Worm (Caenorhabditis elegans) whole organism, L4 larva: ENCODE measurements around the gene ssr-2.

ENCODE experiments used
- D1046.2 ChIP-seq: fragments of 200-800 bp; sonication (Bioruptor generic); IDR thresholded peaks from 2 replicates; pipeline ENCODE4 v1.3.6; 2022; ENCODE audit warnings: missing genetic modification characterization, missing compliant biosample characterization
- T20F7.1 ChIP-seq: fragments of 200-800 bp; sonication (Bioruptor generic); optimal IDR thresholded peaks from 2 replicates; lab custom pipeline; 2018; ENCODE audit warnings: mild to moderate bottlenecking, missing genetic modification characterization, missing compliant biosample characterization
- Y105C5A.15 ChIP-seq: fragments of 200-800 bp; sonication (Bioruptor generic); IDR thresholded peaks from 2 replicates; pipeline ENCODE4 v1.3.6; 2022; ENCODE audit warnings: missing genetic modification characterization, missing compliant biosample characterization
- Y48G9A.11 ChIP-seq: fragments of 200-800 bp; sonication (Bioruptor generic); IDR thresholded peaks from 2 replicates; pipeline ENCODE4 v1.3.6; 2022; ENCODE audit warnings: missing genetic modification reagents, missing genetic modification characterization, missing compliant biosample characterization
- Y5F2A.4 ChIP-seq: fragments of 200-800 bp; sonication (Bioruptor generic); optimal IDR thresholded peaks from 2 replicates; lab custom pipeline; 2018; ENCODE audit warnings: mild to moderate bottlenecking, missing genetic modification characterization, missing compliant biosample characterization
- Y75B8A.6 ChIP-seq: fragments of 200-800 bp; sonication (Bioruptor generic); IDR thresholded peaks from 2 replicates; pipeline ENCODE4 v1.3.6; 2022; ENCODE audit warnings: missing genetic modification reagents, missing genetic modification characterization, missing compliant biosample characterization
- aha-1 ChIP-seq: fragments of 150-350 bp; peaks from one replicate; lab custom pipeline; 2014; ENCODE audit warnings: missing biosample characterization, missing genetic modification characterization
- ama-1 ChIP-seq: fragments of 150-350 bp; optimal IDR thresholded peaks from 2 replicates; lab custom pipeline; 2014; ENCODE audit warnings: inconsistent platforms, mixed read lengths
- attf-4 ChIP-seq: sonication (generic microtip); optimal IDR thresholded peaks from 3 replicates; lab custom pipeline; 2017; ENCODE audit warnings: missing biosample characterization, missing genetic modification characterization
- ceh-32 ChIP-seq: sonication (generic microtip); optimal IDR thresholded peaks from 2 replicates; lab custom pipeline; 2016; ENCODE audit warnings: mild to moderate bottlenecking, missing genetic modification characterization, missing compliant biosample characterization; ENCODE audit not compliant: poor library complexity
- daf-12 ChIP-seq: fragments of 150-350 bp; optimal IDR thresholded peaks from 2 replicates; lab custom pipeline; 2014; ENCODE audit warnings: missing biosample characterization, missing genetic modification reagents, missing genetic modification characterization
- daf-16 ChIP-seq, 3 experiments: sonication (generic microtip); optimal IDR thresholded peaks; 2 replicates each; lab custom pipeline; 2016 to 2017; ENCODE audit warnings: missing genetic modification characterization in 3 of 3, missing genetic modification reagents in 3 of 3, mild to moderate bottlenecking in 2 of 3, missing compliant biosample characterization in 2 of 3, missing biosample characterization in 1 of 3, moderate library complexity in 1 of 3
- daf-19 ChIP-seq: fragments of 200-800 bp; sonication (Bioruptor generic); conservative IDR thresholded peaks from 2 replicates; pipeline ENCODE4 v1.3.6; 2022; ENCODE audit warnings: missing genetic modification characterization, missing compliant biosample characterization
- dmd-6 ChIP-seq: fragments of 200-800 bp; sonication (Bioruptor generic); IDR thresholded peaks from 2 replicates; pipeline ENCODE4 v1.3.6; 2022; ENCODE audit warnings: missing genetic modification reagents, missing genetic modification characterization, missing compliant biosample characterization
- dmd-8 ChIP-seq: fragments of 200-800 bp; sonication (Bioruptor generic); IDR thresholded peaks from 2 replicates; pipeline ENCODE4 v1.3.6; 2022; ENCODE audit warnings: missing genetic modification characterization, missing compliant biosample characterization
- dpl-1 ChIP-seq: fragments of 150-350 bp; optimal IDR thresholded peaks from 2 replicates; lab custom pipeline; 2014; ENCODE audit warnings: missing biosample characterization, missing genetic modification reagents, missing genetic modification characterization
- dve-1 ChIP-seq: sonication (generic microtip); optimal IDR thresholded peaks from 2 replicates; lab custom pipeline; 2017; ENCODE audit warnings: antibody characterized with exemption, mild to moderate bottlenecking, missing genetic modification characterization, missing compliant biosample characterization; ENCODE audit not compliant: insufficient read depth
- fos-1 ChIP-seq: fragments of 150-350 bp; optimal IDR thresholded peaks from 2 replicates; lab custom pipeline; 2014; ENCODE audit warnings: missing biosample characterization, missing genetic modification characterization
- hlh-11 ChIP-seq: fragments of 200-800 bp; sonication (Bioruptor generic); optimal IDR thresholded peaks from 2 replicates; lab custom pipeline; 2018; ENCODE audit warnings: mild to moderate bottlenecking, missing genetic modification characterization, missing compliant biosample characterization
- hlh-30 ChIP-seq: sonication (generic microtip); optimal IDR thresholded peaks from 2 replicates; lab custom pipeline; 2017; ENCODE audit warnings: antibody characterized with exemption, mild to moderate bottlenecking, missing genetic modification characterization, missing compliant biosample characterization; ENCODE audit not compliant: insufficient read depth
- hmg-1.1 ChIP-seq: fragments of 200-800 bp; sonication (Bioruptor generic); IDR thresholded peaks from 2 replicates; pipeline ENCODE4 v1.3.6; 2022; ENCODE audit warnings: missing genetic modification reagents, missing genetic modification characterization, missing compliant biosample characterization
- jun-1 ChIP-seq: fragments of 150-350 bp; optimal IDR thresholded peaks from 2 replicates; lab custom pipeline; 2014; ENCODE audit warnings: missing biosample characterization, missing genetic modification reagents, missing genetic modification characterization
- lim-7 ChIP-seq: fragments of 200-800 bp; sonication (Bioruptor generic); IDR thresholded peaks from 2 replicates; pipeline ENCODE4 v1.3.6; 2022; ENCODE audit warnings: missing genetic modification characterization, missing compliant biosample characterization
- lin-1 ChIP-seq: fragments of 200-800 bp; sonication (Bioruptor generic); IDR thresholded peaks from 2 replicates; pipeline ENCODE4 v1.3.6; 2022; ENCODE audit warnings: missing genetic modification reagents, missing genetic modification characterization, missing compliant biosample characterization
- lin-15B ChIP-seq: fragments of 150-350 bp; sonication (generic microtip); optimal IDR thresholded peaks from 3 replicates; lab custom pipeline; 2014; ENCODE audit warnings: missing biosample characterization, missing genetic modification characterization
- lin-29 ChIP-seq: fragments of 200-800 bp; sonication (Bioruptor generic); IDR thresholded peaks from 2 replicates; pipeline ENCODE4 v1.3.6; 2022; ENCODE audit warnings: missing genetic modification reagents, missing genetic modification characterization, missing compliant biosample characterization
- lir-3 ChIP-seq: sonication (generic microtip); optimal IDR thresholded peaks from 2 replicates; lab custom pipeline; 2016; ENCODE audit warnings: mild to moderate bottlenecking, missing genetic modification characterization, missing compliant biosample characterization
- lsy-2 ChIP-seq, 2 experiments: fragments of 150-350 bp in 1 of 2; sonication (generic microtip) in 1 of 2; optimal IDR thresholded peaks; 2 replicates each; lab custom pipeline; 2014 to 2017; ENCODE audit warnings: missing biosample characterization in 2 of 2, missing genetic modification characterization in 2 of 2
- madf-9 ChIP-seq: fragments of 200-800 bp; sonication (Bioruptor generic); conservative IDR thresholded peaks from 2 replicates; pipeline ENCODE4 v1.3.6; 2022; ENCODE audit warnings: missing genetic modification reagents, missing genetic modification characterization, missing compliant biosample characterization
- mdl-1 ChIP-seq, 2 experiments: fragments of 150-350 bp in 1 of 2; sonication (generic microtip) in 1 of 2; optimal IDR thresholded peaks; 2 replicates each; lab custom pipeline; 2014 to 2017; ENCODE audit warnings: missing biosample characterization in 2 of 2, missing genetic modification characterization in 2 of 2
- mep-1 ChIP-seq: fragments of 150-350 bp; sonication (generic microtip); optimal IDR thresholded peaks from 3 replicates; lab custom pipeline; 2014; ENCODE audit warnings: missing biosample characterization, missing genetic modification characterization
- mxl-2 ChIP-seq: fragments of 200-800 bp; sonication (Bioruptor generic); conservative IDR thresholded peaks from 2 replicates; pipeline ENCODE4 v1.3.6; 2022; ENCODE audit warnings: missing genetic modification reagents, missing genetic modification characterization, missing compliant biosample characterization
- nhr-10 ChIP-seq: fragments of 150-350 bp; optimal IDR thresholded peaks from 2 replicates; lab custom pipeline; 2014; ENCODE audit warnings: missing biosample characterization, missing genetic modification characterization
- nhr-11 ChIP-seq: fragments of 150-350 bp; optimal IDR thresholded peaks from 2 replicates; lab custom pipeline; 2014; ENCODE audit warnings: missing biosample characterization, missing genetic modification characterization
- nhr-111 ChIP-seq: fragments of 200-800 bp; sonication (Bioruptor generic); optimal IDR thresholded peaks from 2 replicates; lab custom pipeline; 2018; ENCODE audit warnings: mild to moderate bottlenecking, missing genetic modification characterization, missing compliant biosample characterization
- nhr-25 ChIP-seq: sonication (generic microtip); optimal IDR thresholded peaks from 2 replicates; lab custom pipeline; 2017; ENCODE audit warnings: missing genetic modification characterization, mild to moderate bottlenecking, missing compliant biosample characterization, antibody characterized with exemption, moderate library complexity, borderline replicate concordance; ENCODE audit not compliant: insufficient read depth
- nhr-28 ChIP-seq: fragments of 150-350 bp; optimal IDR thresholded peaks from 2 replicates; lab custom pipeline; 2014; ENCODE audit warnings: missing biosample characterization, missing genetic modification characterization
- nhr-42 ChIP-seq: fragments of 200-800 bp; sonication (Bioruptor generic); IDR thresholded peaks from 2 replicates; pipeline ENCODE4 v1.3.6; 2022; ENCODE audit warnings: missing genetic modification characterization, missing compliant biosample characterization
- nhr-6 ChIP-seq: fragments of 150-350 bp; optimal IDR thresholded peaks from 2 replicates; lab custom pipeline; 2014; ENCODE audit warnings: missing biosample characterization, missing genetic modification characterization
- nhr-76 ChIP-seq: fragments of 150-350 bp; optimal IDR thresholded peaks from 2 replicates; lab custom pipeline; 2014; ENCODE audit warnings: missing biosample characterization, missing genetic modification characterization
- pqm-1 ChIP-seq: sonication (generic microtip); optimal IDR thresholded peaks from 2 replicates; lab custom pipeline; 2017; ENCODE audit warnings: missing biosample characterization, missing genetic modification characterization
- set-16 ChIP-seq: fragments of 200-800 bp; sonication (Bioruptor generic); IDR thresholded peaks from 2 replicates; pipeline ENCODE4 v1.3.6; 2022; ENCODE audit warnings: missing genetic modification reagents, missing genetic modification characterization, missing compliant biosample characterization
- snpc-1.2 ChIP-seq: fragments of 200-800 bp; sonication (Bioruptor generic); IDR thresholded peaks from 2 replicates; pipeline ENCODE4 v1.3.6; 2022; ENCODE audit warnings: missing genetic modification reagents, missing genetic modification characterization, missing compliant biosample characterization
- spr-3 ChIP-seq: fragments of 200-800 bp; sonication (Bioruptor generic); optimal IDR thresholded peaks from 2 replicates; lab custom pipeline; 2018; ENCODE audit warnings: mild to moderate bottlenecking, missing genetic modification characterization, missing compliant biosample characterization
- zfp-3 ChIP-seq: fragments of 200-800 bp; sonication (Bioruptor generic); conservative IDR thresholded peaks from 2 replicates; pipeline ENCODE4 v1.3.6; 2022; ENCODE audit warnings: missing genetic modification reagents, missing genetic modification characterization, missing compliant biosample characterization
- ztf-11 ChIP-seq: fragments of 150-350 bp; optimal IDR thresholded peaks from 2 replicates; lab custom pipeline; 2014; ENCODE audit warnings: missing biosample characterization, missing genetic modification characterization
- ztf-7 ChIP-seq: fragments of 150-350 bp; optimal IDR thresholded peaks from 2 replicates; lab custom pipeline; 2014; ENCODE audit warnings: missing biosample characterization, missing genetic modification characterization

ssr-2 gene

ce11 chrX:2841754-2842153 is 14.2 kb upstream of the ssr-2 start (continued):
- TF ChIP-seq daf-12 = no peak
- TF ChIP-seq D1046.2 (GFP tag; lab: Robert Waterston, UW) = no peak
- TF ChIP-seq daf-19 (GFP tag; lab: Robert Waterston, UW) = no peak
- TF ChIP-seq madf-9 (GFP tag; lab: Robert Waterston, UW) = no peak
- TF ChIP-seq ceh-32 (tag; lab: Kevin White, UChicago) = no peak
- no peak for TF ChIP-seq set-16 (GFP tag; lab: Robert Waterston, UW)
- TF ChIP-seq lin-15B (tag; lab: Kevin White, UChicago) = no peak
- no peak for TF ChIP-seq ama-1
- no peak for TF ChIP-seq attf-4 (tag; lab: Kevin White, UChicago)
- TF ChIP-seq snpc-1.2 (GFP tag; lab: Robert Waterston, UW) = no peak
- TF ChIP-seq hlh-30 (tag; lab: Kevin White, UChicago) = no peak
- TF ChIP-seq Y105C5A.15 (GFP tag; lab: Robert Waterston, UW) = no peak
- peak; percentile 37 for TF ChIP-seq mep-1
- TF ChIP-seq lin-29 (GFP tag; lab: Robert Waterston, UW) = no peak
- no peak for TF ChIP-seq lin-1 (GFP tag; lab: Robert Waterston, UW)
- TF ChIP-seq Y5F2A.4 (GFP tag; lab: Kevin White, UChicago) = no peak
- TF ChIP-seq daf-16 (GFP tag; optimal IDR thresholded peaks at IDR 0.05; lab: Kevin White, UChicago) = no peak
- TF ChIP-seq daf-16 (tag; optimal IDR thresholded peaks at IDR 0.05; lab: Kevin White, UChicago) = peak; percentile 51
- TF ChIP-seq Y48G9A.11 (GFP tag; lab: Robert Waterston, UW) = no peak
- peak; percentile 31 for TF ChIP-seq hlh-11 (tag; lab: Kevin White, UChicago)
- TF ChIP-seq nhr-111 (GFP tag; lab: Kevin White, UChicago) = no peak
- TF ChIP-seq nhr-10 (tag; lab: Kevin White, UChicago) = no peak
- no peak for TF ChIP-seq spr-3 (GFP tag; lab: Kevin White, UChicago)
- TF ChIP-seq nhr-42 (GFP tag; lab: Robert Waterston, UW) = no peak
- no peak for TF ChIP-seq zfp-3
- no peak for TF ChIP-seq nhr-25 (tag; lab: Kevin White, UChicago)
- no peak for TF ChIP-seq nhr-11 (tag; lab: Kevin White, UChicago)
- peak; percentile 89 for TF ChIP-seq dve-1 (tag; lab: Kevin White, UChicago)

- peak in 1 of 2 experiments; percentile 30 for TF ChIP-seq mdl-1 (tag; optimal IDR thresholded peaks at IDR 0.05; lab: Kevin White, UChicago)
- TF ChIP-seq fos-1 = no peak
- no peak for TF ChIP-seq ztf-7
- TF ChIP-seq daf-12 = no peak
- TF ChIP-seq mxl-2 (GFP tag; lab: Robert Waterston, UW) = no peak
- no peak for TF ChIP-seq dmd-8
- TF ChIP-seq dmd-6 (GFP tag; lab: Robert Waterston, UW) = peak; percentile 45
- TF ChIP-seq lsy-2 (tag; optimal IDR thresholded peaks at IDR 0.05; lab: Kevin White, UChicago) = peak in 1 of 2 experiments; percentile 18
- TF ChIP-seq nhr-6 (tag; lab: Kevin White, UChicago) = no peak
- peak; percentile 82 for TF ChIP-seq hlh-30 (tag; lab: Kevin White, UChicago)
Observed at ce11 chrX:2840287-2840686, 12.7 kb upstream of the ssr-2 start, which contains the start of gene Y71H10B.1. Gene Y71H10B.1 (minus strand): TSS chrX:2840292.

ce11 chrX:2838619-2839018 is 11.1 kb upstream of the ssr-2 start:
- TF ChIP-seq dmd-6 (GFP tag; lab: Robert Waterston, UW) = peak; percentile 65
- TF ChIP-seq pqm-1 (tag; lab: Kevin White, UChicago) = peak; percentile 85
- no peak for TF ChIP-seq ceh-32 (tag; lab: Kevin White, UChicago)
- TF ChIP-seq T20F7.1 (GFP tag; lab: Kevin White, UChicago) = no peak
- no peak for TF ChIP-seq nhr-111 (GFP tag; lab: Kevin White, UChicago)
- no peak for TF ChIP-seq lir-3 (tag; lab: Kevin White, UChicago)
- no peak for TF ChIP-seq madf-9 (GFP tag; lab: Robert Waterston, UW)
- no peak for TF ChIP-seq dpl-1 (GFP tag; lab: Kevin White, UChicago)
- TF ChIP-seq nhr-42 (GFP tag; lab: Robert Waterston, UW) = no peak
- TF ChIP-seq jun-1 (tag; lab: Kevin White, UChicago) = no peak
- TF ChIP-seq hlh-11 (tag; lab: Kevin White, UChicago) = peak; percentile 30
- no peak for TF ChIP-seq ama-1
- no peak for TF ChIP-seq fos-1
- TF ChIP-seq hmg-1.1 (GFP tag; lab: Robert Waterston, UW) = no peak
- TF ChIP-seq ztf-11 (tag; lab: Kevin White, UChicago) = no peak
- no peak for TF ChIP-seq lin-29 (GFP tag; lab: Robert Waterston, UW)
- no peak for TF ChIP-seq lim-7 (GFP tag; lab: Robert Waterston, UW)
- no peak for TF ChIP-seq nhr-28 (tag; lab: Kevin White, UChicago)
- TF ChIP-seq Y75B8A.6 (GFP tag; lab: Robert Waterston, UW) = no peak
- TF ChIP-seq nhr-11 (tag; lab: Kevin White, UChicago) = no peak
- TF ChIP-seq nhr-76 (tag; lab: Kevin White, UChicago) = no peak
- TF ChIP-seq daf-16 (GFP tag; optimal IDR thresholded peaks at IDR 0.05; lab: Kevin White, UChicago) = no peak
- peak; percentile 0 for TF ChIP-seq daf-16 (tag; optimal IDR thresholded peaks at IDR 0.05; lab: Kevin White, UChicago)
- peak; percentile 9 for TF ChIP-seq aha-1 (tag; lab: Kevin White, UChicago)
